Worm (Caenorhabditis elegans) whole organism, L2 larva: ENCODE results near the gene C30G12.2.

ENCODE experiments used
- R02D3.7 ChIP-seq: fragments of 150-350 bp; optimal IDR thresholded peaks from 2 replicates; lab custom pipeline; 2014; ENCODE audit warnings: missing biosample characterization, missing genetic modification characterization
- ceh-82 ChIP-seq: fragments of 150-350 bp; optimal IDR thresholded peaks from 2 replicates; lab custom pipeline; 2014; ENCODE audit warnings: missing biosample characterization, missing genetic modification characterization
- elt-3 ChIP-seq: sonication (generic microtip); optimal IDR thresholded peaks from 2 replicates; lab custom pipeline; 2017; ENCODE audit warnings: missing biosample characterization, missing genetic modification characterization
- lin-39 ChIP-seq: fragments of 150-350 bp; optimal IDR thresholded peaks from 2 replicates; lab custom pipeline; 2014; ENCODE audit warnings: missing biosample characterization, missing genetic modification reagents, missing genetic modification characterization
- nhr-11 ChIP-seq: fragments of 150-350 bp; optimal IDR thresholded peaks from 2 replicates; lab custom pipeline; 2014; ENCODE audit warnings: missing biosample characterization, missing genetic modification characterization
- nhr-77 ChIP-seq: fragments of 150-350 bp; optimal IDR thresholded peaks from 2 replicates; lab custom pipeline; 2014; ENCODE audit warnings: missing biosample characterization, missing genetic modification characterization
- skn-1 ChIP-seq: sonication (generic microtip); optimal IDR thresholded peaks from 2 replicates; lab custom pipeline; 2017; ENCODE audit warnings: missing biosample characterization, missing genetic modification characterization
- unc-62 ChIP-seq: fragments of 150-350 bp; optimal IDR thresholded peaks from 2 replicates; lab custom pipeline; 2014; ENCODE audit warnings: missing biosample characterization, missing genetic modification reagents, missing genetic modification characterization

DNA sequence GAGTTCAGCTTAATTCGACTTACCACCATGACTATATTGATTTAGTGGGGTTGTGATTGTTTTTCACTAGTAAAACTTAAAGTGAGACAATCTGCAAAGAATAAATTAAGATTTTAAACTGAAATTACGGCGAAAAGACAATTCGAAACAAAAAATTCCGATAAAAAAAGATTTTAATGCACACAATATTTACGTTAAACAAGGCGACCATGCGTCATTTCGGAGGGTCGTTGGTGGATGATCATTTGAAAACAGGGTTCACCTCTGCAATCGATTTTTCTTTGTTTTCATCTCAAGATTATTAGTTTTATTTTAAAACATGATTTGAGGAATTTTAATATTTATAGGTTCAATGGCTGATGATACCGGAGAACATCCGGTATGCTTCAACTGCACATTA lies 37.2 kb upstream of the C30G12.2 start, which contains the start of gene lsm-4:
- TF ChIP-seq ceh-82 (tag; lab: Kevin White, UChicago) (no peak), elt-3 (tag; lab: Kevin White, UChicago) (no peak), nhr-77 (no peak), R02D3.7 (tag; lab: Kevin White, UChicago) (no peak), unc-62 (GFP tag; lab: Kevin White, UChicago) (no peak), skn-1 (tag; lab: Kevin White, UChicago) (no peak), nhr-11 (no peak), lin-39 (no peak)
